Fruit fly (Drosophila melanogaster): ENCODE data around the gene Cse1.

Gene Cse1

DNA sequence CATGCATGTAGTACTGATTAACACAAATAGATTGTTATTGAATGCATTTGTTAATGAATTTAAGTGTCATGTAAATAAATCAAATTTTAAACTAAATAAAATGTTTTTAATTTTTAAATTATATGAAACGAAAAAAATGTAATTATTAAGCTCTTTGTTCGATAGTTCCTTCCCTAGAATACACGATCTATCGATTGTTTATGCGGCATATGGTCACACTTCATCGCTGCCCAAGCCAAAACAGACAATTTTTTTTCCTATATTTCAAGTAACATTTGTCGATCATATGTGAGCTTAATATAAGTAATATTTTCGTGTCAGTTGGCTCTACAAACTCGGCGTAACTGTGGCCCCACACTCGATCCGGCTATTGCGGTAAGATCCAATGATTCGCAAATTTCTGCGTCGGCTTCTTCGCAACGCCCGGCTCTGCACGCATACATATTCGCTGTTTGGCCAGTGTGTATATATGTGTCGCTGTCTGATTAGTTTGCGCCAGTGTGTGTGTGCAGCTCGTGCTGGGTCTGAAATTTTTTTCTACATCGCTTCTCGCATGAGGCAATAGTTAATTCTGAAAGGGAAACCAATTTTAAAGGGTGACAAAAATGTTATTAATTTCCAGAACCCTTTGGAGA is 2.0 kb upstream of the Cse1 start, which contains the start of gene AspRS-m (continued):
- TF ChIP-seq Max (GFP tag; optimal IDR thresholded peaks at IDR 0.05) (no peak), NFAT (GFP tag; IDR thresholded peaks at IDR 0.05) (no peak), HLH54F (GFP tag; optimal IDR thresholded peaks at IDR 0.05) (no peak), sob (GFP tag; IDR thresholded peaks at IDR 0.05) (peak; percentile 38; the same call in 1 of the 2 replicates), CG15601 (tag; optimal IDR thresholded peaks at IDR 0.05) (no peak), bcd (GFP tag; optimal IDR thresholded peaks at IDR 0.05) (no peak), CG11093 (GFP tag; IDR thresholded peaks at IDR 0.05) (no peak), CG6791 (GFP tag; IDR thresholded peaks at IDR 0.05; ENCODE audit: partially characterized antibody) (peak; percentile 87), Sin3A (optimal IDR thresholded peaks at IDR 0.05) (peak; percentile 45), dimm (GFP tag; IDR thresholded peaks at IDR 0.05) (no peak), NK7.1 (GFP tag; optimal IDR thresholded peaks at IDR 0.05) (no peak), CG30403 (GFP tag; optimal IDR thresholded peaks at IDR 0.05) (peak; percentile 46), Xrp1 (GFP tag; IDR thresholded peaks at IDR 0.05) (no peak), Mrtf (GFP tag; IDR thresholded peaks at IDR 0.05) (no peak), CG9215 (GFP tag; IDR thresholded peaks at IDR 0.05) (no peak), CG2199 (GFP tag; IDR thresholded peaks at IDR 0.05) (no peak), cad (GFP tag; optimal IDR thresholded peaks at IDR 0.05) (no peak), ssp (GFP tag; IDR thresholded peaks at IDR 0.05) (no peak), pb (GFP tag; optimal IDR thresholded peaks at IDR 0.05) (no peak), jing (GFP tag; optimal IDR thresholded peaks at IDR 0.05) (no peak), CG12769 (tag; optimal IDR thresholded peaks at IDR 0.05) (no peak), Dref (GFP tag; IDR thresholded peaks at IDR 0.05) (peak; percentile 72), odd (GFP tag; optimal IDR thresholded peaks at IDR 0.05) (no peak), stc (GFP tag; IDR thresholded peaks at IDR 0.05) (no peak), knrl (GFP tag; IDR thresholded peaks at IDR 0.05; ENCODE audit: partially characterized antibody) (peak; percentile 93), nom (GFP tag; optimal IDR thresholded peaks at IDR 0.05) (no peak), MBD-R2 (GFP tag; IDR thresholded peaks at IDR 0.05) (peak; percentile 77), CG34224 (GFP tag; IDR thresholded peaks at IDR 0.05; ENCODE audit: partially characterized antibody) (peak; percentile 76), CG12942 (GFP tag; optimal IDR thresholded peaks at IDR 0.05) (no peak), CG2889 (GFP tag; IDR thresholded peaks at IDR 0.05) (no peak), Taf1 (GFP tag; IDR thresholded peaks at IDR 0.05) (no peak), gsb-n (tag; optimal IDR thresholded peaks at IDR 0.05) (no peak), klu (GFP tag; IDR thresholded peaks at IDR 0.05) (no peak), bowl (GFP tag; IDR thresholded peaks at IDR 0.05) (no peak), Oaz (GFP tag; IDR thresholded peaks at IDR 0.05) (no peak), insv (GFP tag; optimal IDR thresholded peaks at IDR 0.05) (peak in 1 of 2 experiments; percentile 40), CG1832 (GFP tag; optimal IDR thresholded peaks at IDR 0.05) (no peak), CG2712 (tag; optimal IDR thresholded peaks at IDR 0.05) (no peak), CG10147 (GFP tag; optimal IDR thresholded peaks at IDR 0.05) (no peak), trem (tag; optimal IDR thresholded peaks at IDR 0.05) (peak; percentile 35), CG5953 (GFP tag; IDR thresholded peaks at IDR 0.05) (no peak), bab2 (GFP tag; optimal IDR thresholded peaks at IDR 0.05) (no peak), Hr78 (GFP tag; optimal IDR thresholded peaks at IDR 0.05) (no peak), Spps (tag; optimal IDR thresholded peaks at IDR 0.05) (no peak), cato (GFP tag; optimal IDR thresholded peaks at IDR 0.05; ENCODE audit: borderline replicate concordance) (no peak), ind (GFP tag; optimal IDR thresholded peaks at IDR 0.05) (peak; percentile 17), btn (GFP tag; optimal IDR thresholded peaks at IDR 0.05) (no peak), D19B (GFP tag; optimal IDR thresholded peaks at IDR 0.05) (no peak), CG9797 (GFP tag; optimal IDR thresholded peaks at IDR 0.05) (peak; percentile 59), CG7839 (tag; optimal IDR thresholded peaks at IDR 0.05) (no peak), unc-4 (GFP tag; IDR thresholded peaks at IDR 0.05; ENCODE audit: partially characterized antibody) (peak; percentile 80)
